Fruit fly (Drosophila melanogaster) whole organism, embryonic: ENCODE results near the gene CG45546.

ENCODE experiments used
- Aef1 ChIP-seq: fragments of 200-800 bp; sonication (Bioruptor generic); IDR thresholded peaks from 3 replicates; pipeline ENCODE4 v1.3.6; 2022; ENCODE audit warnings: missing biosample characterization, missing genetic modification characterization
- Bteb2 ChIP-seq: fragments of 200-800 bp; sonication (Bioruptor generic); optimal IDR thresholded peaks from 2 replicates; lab custom pipeline; 2016; ENCODE audit warnings: missing biosample characterization, missing genetic modification characterization
- CG10654 ChIP-seq: fragments of 200-800 bp; sonication (Bioruptor generic); optimal IDR thresholded peaks from 2 replicates; lab custom pipeline; 2016; ENCODE audit warnings: missing biosample characterization, missing genetic modification characterization
- CG11093 ChIP-seq: fragments of 200-800 bp; sonication (Bioruptor generic); IDR thresholded peaks from 3 replicates; pipeline ENCODE4 v1.3.6; 2022; ENCODE audit warnings: missing biosample characterization, missing genetic modification characterization
- CG11696 ChIP-seq: fragments of 200-800 bp; sonication (Bioruptor generic); IDR thresholded peaks from 2 replicates; pipeline ENCODE4 v1.3.6; 2022; ENCODE audit warnings: missing biosample characterization, missing genetic modification characterization
- CG12071 ChIP-seq: fragments of 200-800 bp; sonication (Bioruptor generic); optimal IDR thresholded peaks from 3 replicates; lab custom pipeline; 2018; ENCODE audit warnings: missing biosample characterization, mild to moderate bottlenecking, missing genetic modification characterization
- CG12299 ChIP-seq: fragments of 200-800 bp; sonication (Bioruptor generic); optimal IDR thresholded peaks from 2 replicates; lab custom pipeline; 2018; ENCODE audit warnings: missing biosample characterization, mild to moderate bottlenecking, missing genetic modification characterization
- CG14710 ChIP-seq: fragments of 200-800 bp; sonication (Bioruptor generic); optimal IDR thresholded peaks from 3 replicates; lab custom pipeline; 2019; ENCODE audit warnings: missing biosample characterization, mild to moderate bottlenecking, missing genetic modification characterization, moderate library complexity
- CG15269 ChIP-seq: fragments of 200-800 bp; sonication (Bioruptor generic); optimal IDR thresholded peaks from 2 replicates; lab custom pipeline; 2018; ENCODE audit warnings: missing biosample characterization, mild to moderate bottlenecking, missing genetic modification characterization, moderate library complexity
- CG15601 ChIP-seq: fragments of 200-800 bp; sonication (Bioruptor generic); optimal IDR thresholded peaks from 3 replicates; lab custom pipeline; 2019; ENCODE audit warnings: missing biosample characterization, mild to moderate bottlenecking, missing genetic modification characterization, moderate library complexity
- CG31365 ChIP-seq: fragments of 200-800 bp; sonication (Bioruptor generic); optimal IDR thresholded peaks from 2 replicates; lab custom pipeline; 2018; ENCODE audit warnings: missing biosample characterization, mild to moderate bottlenecking, missing genetic modification characterization
- CG31388 ChIP-seq: fragments of 200-800 bp; sonication (Bioruptor generic); optimal IDR thresholded peaks from 2 replicates; lab custom pipeline; 2016; ENCODE audit warnings: missing biosample characterization, missing genetic modification characterization
- CG32767 ChIP-seq: fragments of 200-800 bp; sonication (Bioruptor generic); IDR thresholded peaks from 2 replicates; pipeline ENCODE4 v1.3.6; 2022; ENCODE audit warnings: missing biosample characterization, missing genetic modification characterization
- CG3726 ChIP-seq: fragments of 200-800 bp; sonication (Bioruptor generic); IDR thresholded peaks from 3 replicates; pipeline ENCODE4, ENCODE4 v1.3.6; 2022; ENCODE audit warnings: missing biosample characterization, missing genetic modification characterization
- CG3847 ChIP-seq: fragments of 200-800 bp; sonication (Bioruptor generic); IDR thresholded peaks from 2 replicates; pipeline ENCODE4 v1.3.6; 2022; ENCODE audit warnings: missing biosample characterization, missing genetic modification characterization
- CG3995 ChIP-seq: fragments of 200-800 bp; sonication (Bioruptor generic); optimal IDR thresholded peaks from 3 replicates; lab custom pipeline; 2016; ENCODE audit warnings: missing biosample characterization, missing genetic modification characterization
- CG4404 ChIP-seq: fragments of 200-800 bp; sonication (Bioruptor generic); IDR thresholded peaks from 2 replicates; pipeline ENCODE4 v1.3.6; 2022; ENCODE audit warnings: missing biosample characterization, missing genetic modification characterization
- CG4820 ChIP-seq: fragments of 200-800 bp; sonication (Bioruptor generic); optimal IDR thresholded peaks from 3 replicates; lab custom pipeline; 2016; ENCODE audit warnings: missing biosample characterization, missing genetic modification characterization
- CG4854 ChIP-seq: fragments of 200-800 bp; sonication (Bioruptor generic); optimal IDR thresholded peaks from 2 replicates; lab custom pipeline; 2016; ENCODE audit warnings: missing biosample characterization, missing genetic modification characterization, inconsistent platforms
- CG6254 ChIP-seq: fragments of 200-800 bp; sonication (Bioruptor generic); optimal IDR thresholded peaks from 3 replicates; lab custom pipeline; 2017; ENCODE audit warnings: mild to moderate bottlenecking, missing biosample characterization, missing genetic modification reagents, missing genetic modification characterization
- CG6654 ChIP-seq: fragments of 200-800 bp; sonication (Bioruptor generic); optimal IDR thresholded peaks from 2 replicates; lab custom pipeline; 2017; ENCODE audit warnings: missing biosample characterization, mild to moderate bottlenecking, missing genetic modification characterization
- CG7372 ChIP-seq: fragments of 200-800 bp; sonication (Bioruptor generic); IDR thresholded peaks from 2 replicates; pipeline ENCODE4 v1.3.6; 2022; ENCODE audit warnings: missing biosample characterization, missing genetic modification characterization
- CG8765 ChIP-seq: fragments of 200-800 bp; sonication (Bioruptor generic); IDR thresholded peaks from 2 replicates; pipeline ENCODE4 v1.3.6; 2022; ENCODE audit warnings: missing biosample characterization, missing genetic modification characterization
- CG9727 ChIP-seq: fragments of 200-800 bp; sonication (Bioruptor generic); optimal IDR thresholded peaks from 3 replicates; lab custom pipeline; 2017; ENCODE audit warnings: missing biosample characterization, mild to moderate bottlenecking, missing genetic modification characterization
- Chrac-16 ChIP-seq: fragments of 200-800 bp; sonication (Bioruptor generic); optimal IDR thresholded peaks from 3 replicates; lab custom pipeline; 2016; ENCODE audit warnings: missing biosample characterization, missing genetic modification characterization
- D19A ChIP-seq: fragments of 200-800 bp; optimal IDR thresholded peaks from 3 replicates; lab custom pipeline; 2019; ENCODE audit warnings: missing biosample characterization, mild to moderate bottlenecking, missing genetic modification characterization, moderate library complexity
- Dek ChIP-seq: fragments of 200-800 bp; sonication (Bioruptor generic); optimal IDR thresholded peaks from 3 replicates; lab custom pipeline; 2019; ENCODE audit warnings: missing biosample characterization, mild to moderate bottlenecking, missing genetic modification characterization, moderate library complexity
- Ets97D ChIP-seq: fragments of 200-800 bp; sonication (Bioruptor generic); optimal IDR thresholded peaks from 3 replicates; lab custom pipeline; 2016; ENCODE audit warnings: missing biosample characterization, missing genetic modification characterization
- HLH4C ChIP-seq: fragments of 200-800 bp; sonication (Bioruptor generic); IDR thresholded peaks from 3 replicates; pipeline ENCODE4 v1.3.6; 2022; ENCODE audit warnings: missing biosample characterization, missing genetic modification characterization; ENCODE audit not compliant: partially characterized antibody
- Hsf ChIP-seq: fragments of 200-800 bp; sonication (Bioruptor generic); optimal IDR thresholded peaks from 3 replicates; lab custom pipeline; 2016; ENCODE audit warnings: missing biosample characterization, missing genetic modification characterization
- Jarid2 ChIP-seq: fragments of 200-800 bp; sonication (Bioruptor generic); optimal IDR thresholded peaks from 3 replicates; lab custom pipeline; 2017; ENCODE audit warnings: mild to moderate bottlenecking, missing biosample characterization, missing genetic modification reagents, missing genetic modification characterization
- Lim3 ChIP-seq: fragments of 200-800 bp; sonication (Bioruptor generic); IDR thresholded peaks from 2 replicates; pipeline ENCODE4 v1.3.6; 2022; ENCODE audit warnings: missing biosample characterization, missing genetic modification characterization
- MESR4 ChIP-seq: fragments of 200-800 bp; sonication (Bioruptor generic); optimal IDR thresholded peaks from 2 replicates; lab custom pipeline; 2018; ENCODE audit warnings: missing biosample characterization, mild to moderate bottlenecking, missing genetic modification characterization, moderate library complexity
- Myb ChIP-seq: fragments of 200-800 bp; sonication (Bioruptor generic); optimal IDR thresholded peaks from 2 replicates; lab custom pipeline; 2016; ENCODE audit warnings: missing biosample characterization, missing genetic modification characterization
- Nf-YB ChIP-seq: fragments of 200-800 bp; sonication (Bioruptor generic); optimal IDR thresholded peaks from 3 replicates; lab custom pipeline; 2019; ENCODE audit warnings: missing biosample characterization, mild to moderate bottlenecking, missing genetic modification characterization, moderate library complexity
- Oaz ChIP-seq: fragments of 200-800 bp; sonication (Bioruptor generic); IDR thresholded peaks from 2 replicates; pipeline ENCODE4 v1.3.6; 2022; ENCODE audit warnings: missing biosample characterization, missing genetic modification characterization
- dati ChIP-seq: fragments of 200-800 bp; sonication (Bioruptor generic); IDR thresholded peaks from 2 replicates; pipeline ENCODE4 v1.3.6; 2022; ENCODE audit warnings: missing biosample characterization, missing genetic modification characterization
- dimm ChIP-seq: fragments of 200-800 bp; sonication (Bioruptor generic); IDR thresholded peaks from 2 replicates; pipeline ENCODE4 v1.3.6; 2022; ENCODE audit warnings: missing biosample characterization, missing genetic modification characterization
- dysf ChIP-seq: fragments of 200-800 bp; sonication (Bioruptor generic); IDR thresholded peaks from 3 replicates; pipeline ENCODE4 v1.3.6; 2022; ENCODE audit warnings: missing biosample characterization, missing genetic modification characterization
- gce ChIP-seq: fragments of 200-800 bp; sonication (Bioruptor generic); IDR thresholded peaks from 3 replicates; pipeline ENCODE4 v1.3.6; 2022; ENCODE audit warnings: missing biosample characterization, missing genetic modification characterization
- gsb ChIP-seq: fragments of 200-800 bp; sonication (Bioruptor generic); IDR thresholded peaks from 2 replicates; pipeline ENCODE4 v1.3.6; 2022; ENCODE audit warnings: missing biosample characterization, missing genetic modification characterization
- kay ChIP-seq: fragments of 200-800 bp; sonication (Bioruptor generic); optimal IDR thresholded peaks from 2 replicates; lab custom pipeline; 2016; ENCODE audit warnings: missing biosample characterization, missing genetic modification characterization
- lilli ChIP-seq: fragments of 200-800 bp; sonication (Bioruptor generic); optimal IDR thresholded peaks from 3 replicates; lab custom pipeline; 2016; ENCODE audit warnings: missing biosample characterization, missing genetic modification characterization
- pb ChIP-seq: fragments of 200-800 bp; sonication (Bioruptor generic); optimal IDR thresholded peaks from 3 replicates; lab custom pipeline; 2016; ENCODE audit warnings: missing biosample characterization, missing genetic modification characterization
- pnt ChIP-seq: fragments of 200-800 bp; sonication (Bioruptor generic); optimal IDR thresholded peaks from 3 replicates; lab custom pipeline; 2016; ENCODE audit warnings: missing biosample characterization, missing genetic modification characterization
- pum ChIP-seq: fragments of 200-800 bp; sonication (Bioruptor generic); optimal IDR thresholded peaks from 2 replicates; lab custom pipeline; 2016; ENCODE audit warnings: missing biosample characterization, missing genetic modification characterization
- repo ChIP-seq: fragments of 200-800 bp; sonication (Bioruptor generic); optimal IDR thresholded peaks from 2 replicates; lab custom pipeline; 2016; ENCODE audit warnings: missing biosample characterization, missing genetic modification characterization
- scrt ChIP-seq: fragments of 200-800 bp; sonication (Bioruptor generic); optimal IDR thresholded peaks from 2 replicates; lab custom pipeline; 2018; ENCODE audit warnings: missing biosample characterization, mild to moderate bottlenecking, missing genetic modification characterization, moderate library complexity
- sob ChIP-seq: fragments of 200-800 bp; sonication (Bioruptor generic); IDR thresholded peaks from 2 replicates; pipeline ENCODE4 v1.3.6; 2022; ENCODE audit warnings: missing biosample characterization, missing genetic modification characterization
- ttk ChIP-seq: fragments of 200-800 bp; sonication (Bioruptor generic); IDR thresholded peaks from 2 replicates; pipeline ENCODE4 v2.1.2; 2022; ENCODE audit warnings: missing biosample characterization, missing genetic modification characterization

Gene CG45546

dm6 chr3R:29319481-29320289 lies 49.5 kb upstream of the CG45546 start, which contains the start of gene Cnx99A (continued):
- peak; percentile 82; the same call in 2 of the 3 replicates for TF ChIP-seq CG3726
- TF ChIP-seq CG4404 (GFP tag; lab: Robert Waterston, UW): peak; percentile 66
- peak; percentile 22 for TF ChIP-seq kay (GFP tag; lab: Kevin White, UChicago)
- TF ChIP-seq CG9727 (GFP tag; lab: Kevin White, UChicago): peak; percentile 69
- TF ChIP-seq CG6254: peak; percentile 25
- TF ChIP-seq lilli (GFP tag; lab: Kevin White, UChicago): peak; percentile 84
- peak; percentile 86 for TF ChIP-seq dysf (GFP tag; lab: Robert Waterston, UW)
- TF ChIP-seq CG15269 (tag; lab: Kevin White, UChicago): peak; percentile 78
- 0 out of 2 replicates have a peak, but pooled peaks have one; percentile 53 for TF ChIP-seq gsb (GFP tag; lab: Robert Waterston, UW)
- peak; percentile 24 for TF ChIP-seq Jarid2 (GFP tag; lab: Kevin White, UChicago)
- TF ChIP-seq CG32767 (GFP tag; lab: Robert Waterston, UW): peak; percentile 71
- peak; percentile 76 for TF ChIP-seq dati (GFP tag; lab: Robert Waterston, UW)
- peak; percentile 14; the same call in 1 of the 3 replicates for TF ChIP-seq HLH4C (GFP tag; lab: Robert Waterston, UW)
- peak; percentile 54 for TF ChIP-seq scrt (GFP tag; lab: Kevin White, UChicago)
- peak; percentile 37 for TF ChIP-seq CG31388 (GFP tag; lab: Kevin White, UChicago)
- TF ChIP-seq CG11093 (GFP tag; lab: Robert Waterston, UW): peak; percentile 64
- TF ChIP-seq CG12071 (GFP tag; lab: Kevin White, UChicago): peak; percentile 59
- TF ChIP-seq CG15601: peak; percentile 67
- TF ChIP-seq Aef1 (GFP tag; lab: Robert Waterston, UW): peak; percentile 80
- peak; percentile 68 for TF ChIP-seq CG4820 (GFP tag; lab: Kevin White, UChicago)
- peak; percentile 62 for TF ChIP-seq CG11696
- peak; percentile 51 for TF ChIP-seq CG4854 (GFP tag; lab: Kevin White, UChicago)
- peak; percentile 75 for TF ChIP-seq Chrac-16 (GFP tag; lab: Kevin White, UChicago)
- peak; percentile 36 for TF ChIP-seq CG12299 (tag; lab: Kevin White, UChicago)
- TF ChIP-seq CG31365 (tag; lab: Kevin White, UChicago): peak; percentile 55
- peak; percentile 48 for TF ChIP-seq Nf-YB (GFP tag; lab: Kevin White, UChicago)
- TF ChIP-seq pb (GFP tag; lab: Kevin White, UChicago): peak; percentile 16
- peak; percentile 56 for TF ChIP-seq dimm (GFP tag; lab: Robert Waterston, UW)
- peak; percentile 84 for TF ChIP-seq CG14710 (tag; lab: Kevin White, UChicago)
- TF ChIP-seq Lim3 (GFP tag; lab: Robert Waterston, UW): 0 out of 2 replicates have a peak, but pooled peaks have one; percentile 20
- TF ChIP-seq D19A (tag; lab: Kevin White, UChicago): peak; percentile 99
- peak; percentile 88 for TF ChIP-seq CG7372
- peak; percentile 59 for TF ChIP-seq Ets97D
- TF ChIP-seq Hsf (GFP tag; lab: Kevin White, UChicago): peak; percentile 81
- peak; percentile 55 for TF ChIP-seq pnt (GFP tag; lab: Kevin White, UChicago)
- TF ChIP-seq pum (GFP tag; lab: Kevin White, UChicago): peak; percentile 61
- TF ChIP-seq ttk (GFP tag; lab: Robert Waterston, UW): peak; percentile 87
- TF ChIP-seq CG3847: peak; percentile 81
- peak; percentile 72 for TF ChIP-seq Oaz (GFP tag; lab: Robert Waterston, UW)
- TF ChIP-seq repo (GFP tag; lab: Kevin White, UChicago): peak; percentile 55
- TF ChIP-seq MESR4: peak; percentile 82
- TF ChIP-seq CG6654: peak; percentile 39
- TF ChIP-seq CG8765 (GFP tag; lab: Robert Waterston, UW): peak; percentile 64
- peak; percentile 87 for TF ChIP-seq sob
- TF ChIP-seq CG3995 (GFP tag; lab: Kevin White, UChicago): peak; percentile 59
- TF ChIP-seq CG10654: peak; percentile 62
- TF ChIP-seq Myb (GFP tag; lab: Kevin White, UChicago): peak; percentile 31
- peak; percentile 79 for TF ChIP-seq gce (GFP tag; lab: Robert Waterston, UW)
- TF ChIP-seq Bteb2 (GFP tag; lab: Kevin White, UChicago): peak; percentile 38
- TF ChIP-seq Dek (tag; lab: Kevin White, UChicago): peak; percentile 55
